Worm (Caenorhabditis elegans) whole organism, L3 larva: Measurements from ENCODE around the gene srsx-9.

Source experiments
- ama-1 ChIP-seq: fragments of 150-350 bp; optimal IDR thresholded peaks from 2 replicates; lab custom pipeline; 2018
- egl-27 ChIP-seq: sonication (generic microtip); optimal IDR thresholded peaks from 4 replicates; lab custom pipeline; 2017; ENCODE audit warnings: missing biosample characterization, missing genetic modification reagents, missing genetic modification characterization
- lin-15B ChIP-seq: fragments of 150-350 bp; optimal IDR thresholded peaks from 2 replicates; lab custom pipeline; 2014; ENCODE audit warnings: missing biosample characterization, missing genetic modification characterization
- lin-39 ChIP-seq: fragments of 150-350 bp; optimal IDR thresholded peaks from 2 replicates; lab custom pipeline; 2018; ENCODE audit warnings: missing biosample characterization, missing genetic modification reagents, missing genetic modification characterization
- nfya-1 ChIP-seq: sonication (generic microtip); optimal IDR thresholded peaks from 2 replicates; lab custom pipeline; 2017; ENCODE audit warnings: missing genetic modification characterization, mild to moderate bottlenecking, missing compliant biosample characterization, antibody characterized with exemption, moderate library complexity; ENCODE audit not compliant: insufficient read depth
- pqm-1 ChIP-seq: fragments of 150-350 bp; optimal IDR thresholded peaks from 2 replicates; lab custom pipeline; 2017; ENCODE audit warnings: missing biosample characterization, missing genetic modification characterization, inconsistent platforms
- snpc-4 ChIP-seq: fragments of 150-350 bp; optimal IDR thresholded peaks from 2 replicates; lab custom pipeline; 2014; ENCODE audit warnings: missing biosample characterization, missing genetic modification characterization

DNA sequence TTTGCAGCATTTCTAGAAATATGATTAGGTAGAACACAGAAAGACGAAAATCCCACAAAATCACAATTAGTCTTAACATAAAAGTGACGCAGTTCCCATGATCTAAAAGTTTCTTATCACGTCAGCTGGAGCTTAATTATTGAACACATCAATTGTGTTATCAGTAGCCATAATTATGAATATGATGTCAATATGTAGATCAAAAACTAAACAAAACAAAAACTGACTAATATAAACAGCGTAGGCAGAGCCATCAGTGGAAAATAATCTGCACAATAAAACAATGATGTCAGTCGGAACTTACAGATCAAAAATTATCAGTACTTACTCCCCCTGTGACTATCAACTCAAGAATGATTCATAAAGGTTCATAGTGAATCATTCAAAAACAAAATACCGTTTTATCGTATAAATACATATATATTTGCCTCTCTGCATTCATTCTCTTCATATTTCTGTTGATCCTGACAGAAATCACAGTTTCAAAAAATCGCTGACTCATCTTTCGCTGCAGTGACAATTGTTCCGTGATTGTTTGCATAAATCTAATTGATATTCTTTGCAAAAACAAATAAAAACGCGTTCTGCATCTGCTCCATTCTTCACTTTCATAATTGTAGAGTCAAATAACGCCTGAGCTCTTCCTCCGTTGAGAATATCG lies 39.5 kb upstream of the srsx-9 start, which contains the start of gene srr-6:
- TF ChIP-seq snpc-4 (tag; lab: Kevin White, UChicago) (no peak), ama-1 (lab: Kevin White, UChicago) (no peak), lin-15B (tag; lab: Kevin White, UChicago) (no peak), egl-27 (tag; lab: Kevin White, UChicago) (peak; percentile 28), lin-39 (tag; lab: Kevin White, UChicago) (no peak), nfya-1 (tag; lab: Kevin White, UChicago) (no peak), pqm-1 (peak; percentile 97)
